Worm (Caenorhabditis elegans) whole organism, midembryonic: Measurements from ENCODE around the gene F09F9.5.

ENCODE experiments used
- T22C8.4 ChIP-seq: fragments of 200-800 bp; sonication (Bioruptor generic); IDR thresholded peaks from 2 replicates; pipeline ENCODE4 v1.3.6; 2022; ENCODE audit warnings: missing genetic modification characterization, missing compliant biosample characterization
- cog-1 ChIP-seq: sonication (generic microtip); optimal IDR thresholded peaks from 2 replicates; lab custom pipeline; 2016; ENCODE audit warnings: missing genetic modification characterization, missing compliant biosample characterization
- flt-1 ChIP-seq: fragments of 200-800 bp; sonication (Bioruptor generic); IDR thresholded peaks from 2 replicates; pipeline ENCODE4 v1.3.6; 2022; ENCODE audit warnings: missing genetic modification characterization, missing compliant biosample characterization
- klf-2 ChIP-seq: fragments of 200-800 bp; sonication (Bioruptor generic); conservative IDR thresholded peaks from 2 replicates; pipeline ENCODE4 v1.3.6; 2022; ENCODE audit warnings: missing genetic modification reagents, missing genetic modification characterization, missing compliant biosample characterization
- med-1 ChIP-seq: sonication (generic microtip); optimal IDR thresholded peaks from 2 replicates; lab custom pipeline; 2017; ENCODE audit warnings: missing genetic modification characterization, mild to moderate bottlenecking, missing compliant biosample characterization, antibody characterized with exemption, missing genetic modification reagents; ENCODE audit not compliant: insufficient read depth
- ref-1 ChIP-seq: fragments of 200-800 bp; sonication (Bioruptor generic); conservative IDR thresholded peaks from 2 replicates; pipeline ENCODE4 v1.3.6; 2022; ENCODE audit warnings: missing genetic modification reagents, missing genetic modification characterization, missing compliant biosample characterization
- tab-1 ChIP-seq: fragments of 200-800 bp; sonication (Bioruptor generic); IDR thresholded peaks from 2 replicates; pipeline ENCODE4 v1.3.6; 2022; ENCODE audit warnings: missing genetic modification characterization, missing compliant biosample characterization
- ztf-23 ChIP-seq: fragments of 200-800 bp; sonication (Bioruptor generic); IDR thresholded peaks from 2 replicates; pipeline ENCODE4 v1.3.6; 2022; ENCODE audit warnings: missing genetic modification reagents, missing genetic modification characterization, missing compliant biosample characterization
- ztf-29 ChIP-seq: fragments of 200-800 bp; sonication (Bioruptor generic); IDR thresholded peaks from 2 replicates; pipeline ENCODE4 v1.3.6; 2022; ENCODE audit warnings: missing genetic modification reagents, missing genetic modification characterization, missing compliant biosample characterization

The F09F9.5 gene

DNA sequence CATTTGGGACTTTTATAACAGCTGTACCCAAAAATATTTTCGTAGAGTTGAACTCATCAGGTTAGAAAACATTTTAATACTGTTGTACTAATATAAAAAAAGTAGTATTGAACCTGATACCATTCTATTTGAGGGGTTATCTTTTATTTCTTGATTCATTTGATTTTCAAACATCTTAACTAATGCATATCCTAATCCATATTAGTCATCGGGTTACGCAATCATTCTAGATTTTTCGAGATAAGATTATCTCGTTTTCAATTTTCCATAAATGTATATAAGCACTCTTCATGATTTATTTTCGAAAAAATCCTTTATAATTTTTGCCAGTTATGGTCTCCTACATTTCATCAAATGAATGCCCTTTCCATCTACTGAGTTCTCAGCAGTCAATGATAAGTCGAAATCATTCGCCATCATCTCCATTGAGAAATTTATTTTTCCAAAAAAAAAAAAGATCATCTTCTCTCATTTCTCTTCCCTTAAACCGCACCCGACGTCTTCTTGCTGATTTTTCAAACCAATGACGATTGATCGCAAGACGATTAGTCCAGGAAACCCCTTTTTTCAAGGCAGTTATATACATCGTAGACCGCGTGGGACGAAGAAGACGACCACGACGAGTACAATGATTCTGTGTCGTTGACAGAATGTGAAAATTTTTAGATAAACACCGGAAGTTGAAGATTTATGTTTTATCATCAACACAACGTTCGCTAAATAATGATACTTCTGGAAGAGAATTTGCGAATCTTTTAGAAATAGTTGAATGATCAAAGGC, 20.9 kb downstream of the F09F9.5 start:
- no peak for TF ChIP-seq ztf-23 (GFP tag; lab: Robert Waterston, UW)
- TF ChIP-seq cog-1 (tag; lab: Kevin White, UChicago), result no peak
- no peak for TF ChIP-seq klf-2 (GFP tag; lab: Robert Waterston, UW)
- no peak for TF ChIP-seq tab-1 (GFP tag; lab: Robert Waterston, UW)
- TF ChIP-seq ztf-29 (GFP tag; lab: Robert Waterston, UW), result no peak
- TF ChIP-seq T22C8.4 (GFP tag; lab: Robert Waterston, UW), result no peak
- TF ChIP-seq ref-1 (GFP tag; lab: Robert Waterston, UW), result no peak
- TF ChIP-seq med-1, result no peak
- no peak for TF ChIP-seq flt-1 (GFP tag; lab: Robert Waterston, UW)

DNA sequence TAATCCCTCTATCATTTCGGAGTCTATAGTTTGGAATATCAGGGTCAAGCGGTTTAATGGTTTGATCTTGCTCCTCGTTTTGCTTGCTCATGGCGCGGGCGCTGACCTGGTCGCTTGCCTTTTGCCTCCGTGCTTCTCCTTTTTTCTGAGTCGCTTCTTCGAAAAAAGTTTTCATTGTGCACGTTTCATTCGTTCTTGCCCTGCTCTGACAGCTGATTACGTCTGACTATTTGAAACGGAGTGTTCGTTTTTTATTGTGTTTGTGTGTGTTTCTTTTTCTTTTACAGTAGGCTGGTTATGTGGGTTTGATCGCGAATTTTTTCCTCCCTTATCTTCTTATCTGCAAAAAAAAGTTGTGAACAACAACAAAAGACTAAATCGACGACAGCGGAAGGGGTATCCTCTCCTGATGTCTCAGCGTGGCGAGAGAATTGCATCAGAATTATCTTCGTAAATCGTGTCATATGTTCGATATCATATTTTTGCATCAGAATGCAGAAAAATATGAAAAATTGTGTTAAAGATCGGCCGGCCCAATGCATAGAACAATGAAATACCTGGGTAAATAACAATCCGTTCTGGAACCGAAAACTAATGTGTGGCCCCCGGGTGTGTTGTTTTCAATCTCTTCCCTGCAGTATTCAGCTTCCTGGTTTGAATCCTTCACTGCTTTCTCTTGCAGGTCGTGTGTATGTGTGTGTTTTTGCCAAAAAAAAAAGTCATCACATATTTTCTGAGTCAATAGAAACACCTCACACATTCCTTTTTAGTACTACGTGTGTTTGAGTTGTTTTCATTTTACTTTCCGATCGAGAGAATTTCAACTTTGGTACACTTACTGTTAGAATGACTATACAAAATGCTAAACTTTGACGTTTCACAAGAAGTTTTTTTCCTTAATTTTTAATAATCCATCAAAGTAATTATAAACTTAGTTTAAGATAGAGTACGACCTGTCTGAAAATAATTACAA, 22.2 kb downstream of the F09F9.5 start, which contains the start of gene ZK470.4:
Gene ZK470.4 (minus strand): TSS at position 175 of the 973 bp plus-strand sequence.
- no peak for TF ChIP-seq ztf-29 (GFP tag; lab: Robert Waterston, UW)
- TF ChIP-seq flt-1 (GFP tag; lab: Robert Waterston, UW), result no peak
- no peak for TF ChIP-seq ref-1 (GFP tag; lab: Robert Waterston, UW)
- no peak for TF ChIP-seq ztf-23 (GFP tag; lab: Robert Waterston, UW)
- no peak for TF ChIP-seq cog-1 (tag; lab: Kevin White, UChicago)
- TF ChIP-seq tab-1 (GFP tag; lab: Robert Waterston, UW), result no peak
- TF ChIP-seq med-1, result no peak
- TF ChIP-seq T22C8.4 (GFP tag; lab: Robert Waterston, UW), result no peak
- no peak for TF ChIP-seq klf-2 (GFP tag; lab: Robert Waterston, UW)

DNA sequence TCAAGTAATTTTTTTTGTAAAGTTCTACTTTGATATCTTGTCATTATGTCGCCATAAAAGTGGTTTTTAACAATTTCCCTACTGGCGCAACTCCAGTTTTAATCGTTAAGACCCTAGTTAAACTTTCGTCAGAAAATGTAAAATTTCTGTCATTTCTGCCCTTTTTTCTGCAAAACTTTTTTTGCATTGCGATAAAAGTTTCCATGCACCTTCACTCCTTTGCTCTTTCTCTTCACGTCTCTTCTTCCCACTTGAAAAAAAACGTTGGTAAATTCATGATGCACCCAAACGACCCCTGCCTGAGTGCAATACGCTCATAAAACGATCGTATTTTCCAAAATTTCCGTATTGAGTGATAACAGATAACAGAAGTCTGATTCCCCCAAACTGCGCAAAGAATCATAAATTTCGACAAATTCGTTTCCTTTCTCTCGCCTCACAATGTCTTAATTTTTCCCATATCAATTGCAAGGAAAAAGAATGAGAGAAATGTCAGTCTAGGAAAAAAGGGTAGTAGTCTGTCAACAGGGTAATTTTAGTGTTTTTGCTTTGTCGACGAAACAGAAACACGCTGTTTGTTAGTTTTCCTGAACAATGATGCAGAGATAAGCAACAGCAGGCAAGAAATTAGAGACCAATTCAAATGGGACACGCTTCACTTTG, 23.2 kb downstream of the F09F9.5 start:
- TF ChIP-seq tab-1 (GFP tag; lab: Robert Waterston, UW) (no peak), flt-1 (GFP tag; lab: Robert Waterston, UW) (no peak), med-1 (no peak), T22C8.4 (GFP tag; lab: Robert Waterston, UW) (no peak), cog-1 (tag; lab: Kevin White, UChicago) (no peak), klf-2 (GFP tag; lab: Robert Waterston, UW) (no peak)

DNA sequence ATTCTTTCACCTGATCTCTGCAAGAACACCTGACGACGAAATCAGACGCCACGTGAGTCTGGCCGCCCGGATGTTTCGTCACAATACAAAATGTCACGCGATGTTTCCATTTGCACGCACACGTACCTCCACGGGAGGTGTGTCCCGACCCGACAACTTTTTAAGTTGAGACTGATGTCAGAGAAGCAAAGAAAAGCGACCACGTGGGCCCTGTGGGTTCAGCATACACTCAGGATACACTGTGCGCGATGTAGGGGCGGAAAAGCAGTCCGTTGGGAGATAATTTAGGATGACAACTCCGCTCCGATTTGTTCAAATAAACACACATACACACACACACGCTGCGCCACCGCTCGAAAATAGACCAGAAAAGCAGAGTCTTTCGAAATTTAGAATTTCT, 24.5 kb downstream of the F09F9.5 start:
- TF ChIP-seq med-1 (no peak), ztf-23 (GFP tag; lab: Robert Waterston, UW) (no peak)

DNA sequence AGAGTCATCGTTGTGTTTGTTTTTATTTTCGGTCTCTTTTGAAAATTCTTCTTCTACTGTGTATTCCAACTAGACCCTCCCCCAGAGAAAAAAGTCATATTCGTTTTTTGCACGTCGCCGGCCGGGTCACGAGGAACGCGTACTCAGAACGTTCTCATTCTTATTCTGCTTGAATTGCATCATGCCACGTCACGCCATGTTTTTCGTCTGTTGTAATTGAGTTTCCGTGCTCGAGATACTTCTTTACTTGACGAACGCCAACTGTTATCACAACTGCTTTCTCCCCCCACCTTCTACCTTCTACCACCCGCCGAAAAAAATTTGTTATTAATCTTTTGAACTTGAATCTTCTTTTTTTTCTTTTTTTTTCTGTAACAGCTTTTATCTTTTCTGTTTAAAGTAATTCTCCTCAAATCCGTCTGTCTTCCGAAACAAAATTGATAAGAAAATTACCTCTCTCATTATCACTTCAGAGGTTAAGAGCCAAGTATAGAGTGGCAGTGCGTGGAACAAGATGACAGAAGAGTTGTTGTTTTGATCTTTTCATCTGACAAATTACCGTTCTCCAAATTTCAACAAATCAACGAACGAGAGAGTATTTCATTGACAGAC, 25.0 kb downstream of the F09F9.5 start:
- TF ChIP-seq T22C8.4 (GFP tag; lab: Robert Waterston, UW), result no peak
- no peak for TF ChIP-seq ztf-29 (GFP tag; lab: Robert Waterston, UW)
- no peak for TF ChIP-seq ref-1 (GFP tag; lab: Robert Waterston, UW)
- no peak for TF ChIP-seq flt-1 (GFP tag; lab: Robert Waterston, UW)
- TF ChIP-seq tab-1 (GFP tag; lab: Robert Waterston, UW), result no peak
- no peak for TF ChIP-seq cog-1 (tag; lab: Kevin White, UChicago)

DNA sequence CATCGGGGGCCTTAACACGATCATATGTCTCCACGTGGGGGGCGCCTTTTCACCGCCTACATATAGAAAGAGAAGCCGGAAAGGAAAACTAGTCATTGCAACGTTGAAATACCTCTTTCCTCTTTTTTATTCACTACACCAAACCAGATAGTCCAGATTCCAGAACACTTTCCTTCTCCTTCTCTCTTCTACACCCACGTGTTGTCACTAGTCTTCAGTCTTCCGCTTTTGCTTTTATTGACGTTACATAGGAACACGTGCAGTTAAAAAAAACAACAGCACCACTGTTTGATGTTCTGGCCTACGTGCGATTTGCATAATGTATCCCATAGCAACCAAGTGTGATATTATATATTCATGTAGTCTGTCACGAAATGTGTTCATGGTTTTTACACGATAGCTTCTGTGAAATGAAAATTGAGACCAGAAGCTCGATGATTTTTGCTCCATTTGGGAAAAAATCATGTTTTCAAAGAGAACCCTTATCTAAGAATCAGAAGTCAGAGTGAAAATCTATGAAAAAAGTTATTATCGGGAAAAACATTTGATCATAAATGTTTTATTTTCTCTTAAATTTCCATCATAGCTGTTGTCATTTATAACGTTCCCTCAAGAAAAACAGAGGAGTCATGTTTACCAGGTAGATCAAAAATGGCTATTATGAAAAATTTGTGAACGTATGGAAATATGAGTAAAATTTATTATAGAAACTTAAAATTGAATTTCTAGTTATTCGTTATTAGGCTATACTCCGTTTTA, 25.7 kb downstream of the F09F9.5 start:
- no peak for TF ChIP-seq cog-1 (tag; lab: Kevin White, UChicago)
- TF ChIP-seq klf-2 (GFP tag; lab: Robert Waterston, UW), result no peak
- no peak for TF ChIP-seq T22C8.4 (GFP tag; lab: Robert Waterston, UW)
- TF ChIP-seq ztf-29 (GFP tag; lab: Robert Waterston, UW), result no peak
- TF ChIP-seq flt-1 (GFP tag; lab: Robert Waterston, UW), result no peak
- TF ChIP-seq ztf-23 (GFP tag; lab: Robert Waterston, UW), result no peak
- TF ChIP-seq ref-1 (GFP tag; lab: Robert Waterston, UW), result no peak
- no peak for TF ChIP-seq med-1
- TF ChIP-seq tab-1 (GFP tag; lab: Robert Waterston, UW), result no peak

DNA sequence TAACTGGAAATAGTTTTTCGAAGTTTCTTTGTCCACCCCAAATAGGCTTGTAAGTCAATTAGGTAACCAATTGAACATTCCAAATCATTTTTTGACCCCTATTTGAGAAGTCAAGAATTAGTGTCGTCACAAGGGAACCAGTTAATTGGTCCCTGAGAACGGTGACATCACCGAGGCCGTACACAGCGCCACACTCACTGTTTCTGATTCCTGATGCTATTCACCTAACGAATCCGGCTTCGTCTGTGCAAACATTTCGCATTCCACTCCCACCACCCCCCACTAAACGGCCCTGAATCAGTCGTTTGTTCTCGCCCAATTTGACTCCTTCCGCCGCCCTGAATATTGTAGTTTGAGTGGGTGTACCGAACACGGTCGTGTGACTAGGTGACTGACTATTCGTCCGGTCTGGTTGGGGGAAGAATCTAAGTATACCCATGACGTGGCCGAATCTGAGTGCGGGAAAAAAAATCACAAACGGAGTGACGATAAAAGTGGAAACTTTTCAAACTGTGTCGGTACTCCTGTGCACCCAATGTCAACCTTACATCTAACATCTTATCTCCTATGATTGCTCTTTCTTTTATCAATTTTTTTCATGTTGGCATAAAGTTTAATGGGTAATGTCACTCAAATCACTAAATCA, 26.5 kb downstream of the F09F9.5 start:
- TF ChIP-seq tab-1 (GFP tag; lab: Robert Waterston, UW), result no peak
- no peak for TF ChIP-seq cog-1 (tag; lab: Kevin White, UChicago)
- TF ChIP-seq flt-1 (GFP tag; lab: Robert Waterston, UW), result no peak
- TF ChIP-seq ref-1 (GFP tag; lab: Robert Waterston, UW), result no peak
- no peak for TF ChIP-seq ztf-29 (GFP tag; lab: Robert Waterston, UW)
- no peak for TF ChIP-seq ztf-23 (GFP tag; lab: Robert Waterston, UW)
- TF ChIP-seq T22C8.4 (GFP tag; lab: Robert Waterston, UW), result no peak
- TF ChIP-seq med-1, result no peak
- TF ChIP-seq klf-2 (GFP tag; lab: Robert Waterston, UW), result no peak
